Fruit fly (Drosophila melanogaster) whole organism, prepupa: Measurements from ENCODE around the gene sv.
A peak's percentile ranks its signal among the peaks of the same experiment; 100 is the strongest.

Experiments
- Blimp-1 ChIP-seq: fragments of 200-800 bp; sonication (Bioruptor generic); optimal IDR thresholded peaks from 3 replicates; lab custom pipeline; 2017; ENCODE audit warnings: missing biosample characterization, missing genetic modification characterization, mild to moderate bottlenecking, moderate library complexity, missing genetic modification reagents
- CG10631 ChIP-seq: fragments of 200-800 bp; sonication (Bioruptor generic); optimal IDR thresholded peaks from 2 replicates; lab custom pipeline; 2016; ENCODE audit warnings: missing biosample characterization, missing genetic modification characterization
- CG10669 ChIP-seq: fragments of 200-800 bp; sonication (Bioruptor generic); optimal IDR thresholded peaks from 3 replicates; lab custom pipeline; 2018; ENCODE audit warnings: missing biosample characterization, mild to moderate bottlenecking, missing genetic modification characterization, moderate library complexity
- CG11294 ChIP-seq: fragments of 200-800 bp; sonication (Bioruptor generic); IDR thresholded peaks from 2 replicates; pipeline ENCODE4 v1.3.6; 2022; ENCODE audit warnings: missing biosample characterization, missing genetic modification characterization
- CG11762 ChIP-seq: fragments of 200-800 bp; sonication (Bioruptor generic); optimal IDR thresholded peaks from 3 replicates; lab custom pipeline; 2016; ENCODE audit warnings: missing biosample characterization, missing genetic modification characterization; ENCODE audit not compliant: insufficient read depth
- CG11902 ChIP-seq: fragments of 200-800 bp; sonication (Bioruptor generic); optimal IDR thresholded peaks from 3 replicates; lab custom pipeline; 2016; ENCODE audit warnings: missing biosample characterization, missing genetic modification characterization
- CG15336 ChIP-seq: fragments of 200-800 bp; sonication (Bioruptor generic); IDR thresholded peaks from 2 replicates; pipeline ENCODE4 v1.3.6; 2022; ENCODE audit warnings: missing biosample characterization, missing genetic modification characterization
- CG3032 ChIP-seq: fragments of 200-800 bp; optimal IDR thresholded peaks from 2 replicates; lab custom pipeline; 2019; ENCODE audit warnings: missing biosample characterization, mild to moderate bottlenecking, missing genetic modification characterization, moderate library complexity
- CG32006 ChIP-seq: fragments of 200-800 bp; sonication (Bioruptor generic); optimal IDR thresholded peaks from 3 replicates; lab custom pipeline; 2017; ENCODE audit warnings: missing biosample characterization, mild to moderate bottlenecking, missing genetic modification characterization
- CG34406 ChIP-seq: fragments of 200-800 bp; sonication (Bioruptor generic); optimal IDR thresholded peaks from 3 replicates; lab custom pipeline; 2016; ENCODE audit warnings: missing biosample characterization, missing genetic modification characterization
- CG3919 ChIP-seq: fragments of 200-800 bp; sonication (Bioruptor generic); optimal IDR thresholded peaks from 3 replicates; lab custom pipeline; 2016; ENCODE audit warnings: missing biosample characterization, missing genetic modification characterization
- CG4318 ChIP-seq: fragments of 200-800 bp; sonication (Bioruptor generic); optimal IDR thresholded peaks from 3 replicates; lab custom pipeline; 2017; ENCODE audit warnings: missing biosample characterization, mild to moderate bottlenecking, missing genetic modification characterization
- CG6163 ChIP-seq: fragments of 200-800 bp; sonication (Bioruptor generic); IDR thresholded peaks from 3 replicates; pipeline ENCODE4 v1.3.6; 2022; ENCODE audit warnings: missing biosample characterization, missing genetic modification characterization
- CG6276 ChIP-seq: fragments of 200-800 bp; sonication (Bioruptor generic); optimal IDR thresholded peaks from 2 replicates; lab custom pipeline; 2017; ENCODE audit warnings: missing biosample characterization, mild to moderate bottlenecking, missing genetic modification characterization
- CG6792 ChIP-seq: fragments of 200-800 bp; sonication (Bioruptor generic); optimal IDR thresholded peaks from 3 replicates; lab custom pipeline; 2016; ENCODE audit warnings: missing biosample characterization, missing genetic modification characterization
- CG8119 ChIP-seq: fragments of 200-800 bp; sonication (Bioruptor generic); IDR thresholded peaks from 3 replicates; pipeline ENCODE4 v1.3.6; 2022; ENCODE audit warnings: missing biosample characterization, missing genetic modification characterization
- CG9139 ChIP-seq: fragments of 200-800 bp; sonication (Bioruptor generic); optimal IDR thresholded peaks from 3 replicates; lab custom pipeline; 2017; ENCODE audit warnings: missing biosample characterization, mild to moderate bottlenecking, missing genetic modification characterization
- Eip75B ChIP-seq: fragments of 200-800 bp; sonication (Bioruptor generic); optimal IDR thresholded peaks from 3 replicates; lab custom pipeline; 2016; ENCODE audit warnings: missing biosample characterization, missing genetic modification characterization
- Eip93F ChIP-seq: fragments of 200-800 bp; sonication (Bioruptor generic); optimal IDR thresholded peaks from 2 replicates; lab custom pipeline; 2016; ENCODE audit warnings: missing biosample characterization, mild to moderate bottlenecking, missing genetic modification characterization
- Ets21C ChIP-seq: fragments of 200-800 bp; sonication (Bioruptor generic); optimal IDR thresholded peaks from 3 replicates; lab custom pipeline; 2016; ENCODE audit warnings: missing biosample characterization, missing genetic modification characterization
- Ets96B ChIP-seq: fragments of 200-800 bp; optimal IDR thresholded peaks from 2 replicates; lab custom pipeline; 2019; ENCODE audit warnings: missing biosample characterization, mild to moderate bottlenecking, missing genetic modification characterization, moderate library complexity
- Gug ChIP-seq: fragments of 200-800 bp; sonication (Bioruptor generic); IDR thresholded peaks from 2 replicates; pipeline ENCODE4 v1.3.6; 2022; ENCODE audit warnings: missing biosample characterization, missing genetic modification characterization
- Hr39 ChIP-seq: fragments of 200-800 bp; sonication (Bioruptor generic); optimal IDR thresholded peaks from 2 replicates; lab custom pipeline; 2016; ENCODE audit warnings: missing biosample characterization, missing genetic modification characterization
- Hr4 ChIP-seq: fragments of 200-800 bp; sonication (Bioruptor generic); optimal IDR thresholded peaks from 3 replicates; lab custom pipeline; 2016; ENCODE audit warnings: missing biosample characterization, missing genetic modification characterization
- Lpt ChIP-seq: fragments of 200-800 bp; sonication (Bioruptor generic); optimal IDR thresholded peaks from 3 replicates; lab custom pipeline; 2016; ENCODE audit warnings: missing biosample characterization, missing genetic modification characterization
- OdsH ChIP-seq: fragments of 200-800 bp; sonication (Bioruptor generic); optimal IDR thresholded peaks from 3 replicates; lab custom pipeline; 2016; ENCODE audit warnings: missing biosample characterization, missing genetic modification characterization
- Sox102F ChIP-seq: fragments of 200-800 bp; sonication (Bioruptor generic); optimal IDR thresholded peaks from 2 replicates; lab custom pipeline; 2016; ENCODE audit warnings: missing biosample characterization, mild to moderate bottlenecking, missing genetic modification characterization
- Sox14 ChIP-seq: fragments of 200-800 bp; sonication (Bioruptor generic); optimal IDR thresholded peaks from 3 replicates; lab custom pipeline; 2016; ENCODE audit warnings: missing biosample characterization, missing genetic modification characterization
- Sox15 ChIP-seq: fragments of 200-800 bp; sonication (Bioruptor generic); optimal IDR thresholded peaks from 3 replicates; lab custom pipeline; 2016; ENCODE audit warnings: missing biosample characterization, missing genetic modification characterization
- acj6 ChIP-seq: fragments of 200-800 bp; sonication (Bioruptor generic); optimal IDR thresholded peaks from 3 replicates; lab custom pipeline; 2016; ENCODE audit warnings: missing biosample characterization, missing genetic modification characterization
- cyc ChIP-seq: fragments of 200-800 bp; sonication (Bioruptor generic); optimal IDR thresholded peaks from 3 replicates; lab custom pipeline; 2016; ENCODE audit warnings: missing biosample characterization, missing genetic modification characterization
- dac ChIP-seq: fragments of 200-800 bp; sonication (Bioruptor generic); optimal IDR thresholded peaks from 2 replicates; lab custom pipeline; 2017; ENCODE audit warnings: missing biosample characterization, mild to moderate bottlenecking, missing genetic modification characterization
- dsx ChIP-seq: fragments of 200-800 bp; optimal IDR thresholded peaks from 3 replicates; lab custom pipeline; 2019; ENCODE audit warnings: missing biosample characterization, mild to moderate bottlenecking, missing genetic modification characterization, moderate library complexity; ENCODE audit not compliant: poor library complexity, severe bottlenecking
- esn ChIP-seq: fragments of 200-800 bp; sonication (Bioruptor generic); optimal IDR thresholded peaks from 2 replicates; lab custom pipeline; 2016; ENCODE audit warnings: missing biosample characterization, mild to moderate bottlenecking, missing genetic modification characterization, moderate library complexity
- fd59A ChIP-seq: fragments of 200-800 bp; sonication (Bioruptor generic); optimal IDR thresholded peaks from 2 replicates; lab custom pipeline; 2017; ENCODE audit warnings: missing biosample characterization, mild to moderate bottlenecking, missing genetic modification characterization, missing genetic modification reagents
- fd85E ChIP-seq: fragments of 200-800 bp; sonication (Bioruptor generic); optimal IDR thresholded peaks from 3 replicates; lab custom pipeline; 2016; ENCODE audit warnings: missing biosample characterization, missing genetic modification characterization
- lz ChIP-seq: fragments of 200-800 bp; sonication (Bioruptor generic); optimal IDR thresholded peaks from 3 replicates; lab custom pipeline; 2016; ENCODE audit warnings: missing biosample characterization, missing genetic modification characterization
- net ChIP-seq: fragments of 200-800 bp; sonication (Bioruptor generic); optimal IDR thresholded peaks from 3 replicates; lab custom pipeline; 2016; ENCODE audit warnings: missing biosample characterization, missing genetic modification characterization
- pdm3 ChIP-seq: fragments of 200-800 bp; sonication (Bioruptor generic); optimal IDR thresholded peaks from 3 replicates; lab custom pipeline; 2016; ENCODE audit warnings: missing biosample characterization, missing genetic modification characterization
- salr ChIP-seq, 2 experiments: fragments of 200-800 bp; sonication (Bioruptor generic); optimal IDR thresholded peaks; 3 replicates each; lab custom pipeline; 2016 to 2018; ENCODE audit warnings: missing biosample characterization in 2 of 2, missing genetic modification characterization in 2 of 2, mild to moderate bottlenecking in 1 of 2
- spab ChIP-seq: fragments of 200-800 bp; sonication (Bioruptor generic); optimal IDR thresholded peaks from 2 replicates; lab custom pipeline; 2017; ENCODE audit warnings: missing biosample characterization, mild to moderate bottlenecking, missing genetic modification characterization, missing genetic modification reagents
- ss ChIP-seq, 2 experiments: fragments of 200-800 bp; sonication (Bioruptor generic); optimal IDR thresholded peaks; 2 replicates in 1 of 2; 3 replicates in 1 of 2; lab custom pipeline; 2017 to 2018; ENCODE audit warnings: mild to moderate bottlenecking in 2 of 2, missing biosample characterization in 2 of 2, missing genetic modification characterization in 2 of 2, moderate library complexity in 1 of 2
- svp ChIP-seq: fragments of 200-800 bp; sonication (Bioruptor generic); peaks from one replicate; lab custom pipeline; 2016; ENCODE audit warnings: missing biosample characterization, missing genetic modification characterization
- vri ChIP-seq: fragments of 200-800 bp; sonication (Bioruptor generic); optimal IDR thresholded peaks from 3 replicates; lab custom pipeline; 2016; ENCODE audit warnings: missing biosample characterization, mild to moderate bottlenecking, missing genetic modification characterization

Gene sv

dm6 chr4:1097608-1098262, 9.1 kb downstream of the sv start:
- no peak for TF ChIP-seq Sox102F
- no peak for TF ChIP-seq CG6163 (GFP tag; lab: Robert Waterston, UW)
- TF ChIP-seq Hr4, result no peak
- TF ChIP-seq CG10631, result no peak
- TF ChIP-seq OdsH (GFP tag; lab: Kevin White, UChicago), result no peak

DNA sequence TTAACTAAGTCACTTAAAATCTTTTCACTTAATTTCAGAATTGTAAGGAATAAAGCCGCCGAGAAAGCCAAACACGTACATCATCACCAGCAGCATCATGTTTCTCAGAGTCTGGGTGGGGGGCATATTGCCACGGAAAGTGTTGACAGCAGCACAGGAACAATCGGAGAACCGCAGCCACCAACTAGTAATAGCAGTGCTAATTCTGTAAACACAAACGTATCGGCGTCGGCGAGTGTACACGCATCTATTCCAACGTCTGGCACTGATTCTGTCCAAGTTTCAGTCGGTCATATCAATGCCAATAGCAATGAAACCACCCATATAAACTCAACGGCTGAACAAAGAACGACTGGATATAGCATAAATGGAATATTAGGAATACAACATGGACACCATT, 17.5 kb downstream of the sv start:
- TF ChIP-seq Ets21C (no peak), CG11294 (no peak), fd59A (GFP tag; lab: Kevin White, UChicago) (no peak), esn (GFP tag; lab: Kevin White, UChicago) (no peak), lz (GFP tag; lab: Kevin White, UChicago) (no peak), dsx (no peak), Gug (no peak), Sox14 (GFP tag; lab: Kevin White, UChicago) (no peak), Eip75B (no peak), Blimp-1 (GFP tag; lab: Kevin White, UChicago) (no peak), dac (GFP tag; lab: Kevin White, UChicago) (no peak), cyc (GFP tag; lab: Kevin White, UChicago) (no peak), CG4318 (GFP tag; lab: Kevin White, UChicago) (no peak), svp (no peak), fd85E (no peak), CG32006 (no peak)

DNA sequence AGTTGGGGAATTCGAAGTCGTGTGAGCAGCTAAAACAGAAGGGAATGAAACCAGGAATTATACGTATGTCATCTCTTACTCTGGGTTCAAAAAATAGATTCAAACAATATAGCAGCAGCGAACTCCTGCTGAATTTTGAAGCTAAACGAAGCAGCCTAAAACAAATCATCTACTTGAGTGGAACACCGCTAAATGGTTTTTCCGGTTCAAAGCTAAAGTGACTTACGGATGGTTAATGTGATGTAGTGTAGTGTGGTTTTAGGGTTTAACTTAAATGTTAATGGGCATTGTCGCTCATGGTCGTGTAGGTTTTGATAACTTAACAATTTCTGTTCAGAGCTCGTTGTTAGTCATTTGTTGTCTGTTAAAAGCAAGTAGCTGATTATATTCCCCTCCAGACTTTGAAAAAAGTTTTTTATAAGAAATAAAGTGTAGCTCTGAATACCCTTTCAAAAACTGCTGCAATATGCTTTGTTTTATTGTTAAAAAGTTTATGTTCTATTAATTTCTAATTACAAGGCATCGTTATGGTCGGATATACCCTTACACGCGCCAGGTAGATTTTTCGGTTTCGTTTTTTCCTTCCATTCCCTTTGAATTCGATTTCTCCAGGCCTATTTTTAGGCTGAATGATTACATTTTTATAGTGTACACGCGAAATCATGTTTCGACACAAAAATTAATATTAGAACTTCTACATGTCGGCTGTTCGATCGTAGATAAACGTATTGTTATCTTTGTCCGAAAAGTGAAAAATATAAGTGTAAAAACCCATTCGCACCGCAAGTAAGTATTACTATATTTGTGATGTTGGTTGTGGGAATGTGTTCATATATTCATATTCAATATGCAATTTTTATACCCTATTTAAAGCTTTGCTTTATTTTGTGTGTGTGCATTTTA, 24.5 kb downstream of the sv start:
- no peak for TF ChIP-seq spab
- TF ChIP-seq CG4318 (GFP tag; lab: Kevin White, UChicago), result peak; percentile 87
- TF ChIP-seq net (GFP tag; lab: Kevin White, UChicago), result no peak
- TF ChIP-seq Hr4, result peak; percentile 96
- TF ChIP-seq CG11762, result peak; percentile 89
- TF ChIP-seq Gug, result no peak
- TF ChIP-seq CG11902, result peak; percentile 80
- no peak for TF ChIP-seq CG32006
- TF ChIP-seq OdsH (GFP tag; lab: Kevin White, UChicago), result peak; percentile 95
- peak; percentile 92 for TF ChIP-seq Ets96B (tag; lab: Kevin White, UChicago)
- no peak for TF ChIP-seq CG3919
- TF ChIP-seq CG10669, result peak; percentile 87
- peak; percentile 87 for TF ChIP-seq Eip93F (GFP tag; lab: Kevin White, UChicago)
- TF ChIP-seq fd59A (GFP tag; lab: Kevin White, UChicago), result no peak
- peak; percentile 96 for TF ChIP-seq esn (GFP tag; lab: Kevin White, UChicago)
- no peak for TF ChIP-seq CG8119
- TF ChIP-seq CG6276, result no peak
- TF ChIP-seq CG15336 (GFP tag; lab: Robert Waterston, UW), result peak; percentile 97
- no peak for TF ChIP-seq ss (GFP tag; optimal IDR thresholded peaks at IDR 0.05; lab: Kevin White, UChicago)
- TF ChIP-seq CG10631, result peak; percentile 92
- TF ChIP-seq pdm3 (GFP tag; lab: Kevin White, UChicago), result peak; percentile 96
- peak; percentile 92 for TF ChIP-seq vri
- TF ChIP-seq CG34406 (GFP tag; lab: Kevin White, UChicago), result peak; percentile 94
- TF ChIP-seq CG6792 (GFP tag; lab: Kevin White, UChicago), result peak; percentile 92
- no peak for TF ChIP-seq CG9139
- peak; percentile 94 for TF ChIP-seq Hr39 (GFP tag; lab: Kevin White, UChicago)
- TF ChIP-seq svp, result no peak
- TF ChIP-seq acj6 (GFP tag; lab: Kevin White, UChicago), result peak; percentile 96
- TF ChIP-seq Sox15 (GFP tag; lab: Kevin White, UChicago), result peak; percentile 74
- peak; percentile 85 for TF ChIP-seq CG3032 (tag; lab: Kevin White, UChicago)
- no peak for TF ChIP-seq dsx
- peak; percentile 97 for TF ChIP-seq Lpt (GFP tag; lab: Kevin White, UChicago)
- TF ChIP-seq Sox102F, result peak; percentile 96
- peak; percentile 96 for TF ChIP-seq Sox14 (GFP tag; lab: Kevin White, UChicago)
- TF ChIP-seq dac (GFP tag; lab: Kevin White, UChicago), result peak; percentile 88
- TF ChIP-seq CG11294, result no peak
- TF ChIP-seq salr (GFP tag; optimal IDR thresholded peaks at IDR 0.05; lab: Kevin White, UChicago), result peak in 1 of 2 experiments; percentile 88
